In the genomic region with DNA sequence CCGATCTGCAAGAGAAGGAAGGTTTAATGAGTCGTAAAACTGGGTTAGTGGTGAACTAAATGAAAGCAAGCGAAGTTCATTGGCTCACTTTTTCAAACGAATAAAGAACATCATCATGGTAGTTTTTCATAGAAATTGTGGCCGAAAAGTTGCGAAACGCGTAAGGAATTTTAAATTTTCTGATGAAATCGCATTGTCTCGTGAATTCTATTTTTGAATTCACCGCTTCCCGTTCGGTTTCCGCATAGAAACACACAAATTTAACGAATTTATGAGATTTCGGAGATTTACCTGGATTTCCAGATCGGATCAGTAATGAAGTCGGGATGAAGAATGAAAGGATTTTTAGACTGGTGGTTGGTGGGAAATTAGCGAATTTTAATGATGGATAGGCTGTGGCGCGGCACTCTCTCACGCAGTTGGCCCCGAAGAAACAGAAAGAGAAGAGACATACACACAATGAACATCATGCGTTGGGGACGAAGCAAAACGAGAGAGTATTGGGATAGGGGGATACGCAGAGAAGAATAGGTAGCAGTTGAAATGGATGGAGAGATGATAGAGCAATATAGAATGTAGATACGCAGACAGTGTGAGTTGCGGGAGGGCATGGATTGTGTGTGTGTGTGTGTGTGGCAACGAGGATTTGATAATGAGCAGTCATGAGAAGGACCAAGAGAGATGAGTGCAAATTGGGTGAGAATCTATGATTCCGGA, we compare ENCODE assay signal across 2 worm cellular contexts.
A peak's percentile ranks its signal among the peaks of the same experiment; 100 is the strongest.
TF ChIP-seq lines count a peak whose summit lies in the region.

No protein-coding gene starts in this region.

TF ChIP-seq in whole organism, L1 larva, 84 proteins besides CTCF, POLR2A, EP300 and RAD21 (continued from another document):
- peak; percentile 64 for TF ChIP-seq nhr-47 (tag; optimal IDR thresholded peaks at IDR 0.05; lab: Kevin White, UChicago)
- TF ChIP-seq isw-1 (GFP tag; IDR thresholded peaks at IDR 0.05; lab: Robert Waterston, UW), result peak; percentile 39
- no peak for TF ChIP-seq pqm-1 (tag; optimal IDR thresholded peaks at IDR 0.05; lab: Kevin White, UChicago)
- TF ChIP-seq egl-27 (tag; optimal IDR thresholded peaks at IDR 0.05; lab: Kevin White, UChicago), result no peak
- peak; percentile 75 for TF ChIP-seq nhr-85 (tag; lab: Kevin White, UChicago)
- TF ChIP-seq unc-86 (tag; optimal IDR thresholded peaks at IDR 0.05; lab: Kevin White, UChicago), result peak; percentile 89
- peak; percentile 59 for TF ChIP-seq ceh-8 (GFP tag; optimal IDR thresholded peaks at IDR 0.05; lab: Kevin White, UChicago)
- no peak for TF ChIP-seq lin-39 (tag; optimal IDR thresholded peaks at IDR 0.05; lab: Kevin White, UChicago)
- no peak for TF ChIP-seq ama-1 (optimal IDR thresholded peaks at IDR 0.05; lab: Kevin White, UChicago)
- no peak for TF ChIP-seq ceh-90 (tag; optimal IDR thresholded peaks at IDR 0.05; lab: Kevin White, UChicago)
- peak in 1 of 2 experiments; percentile 17 for TF ChIP-seq mdl-1 (tag; optimal IDR thresholded peaks at IDR 0.05; lab: Kevin White, UChicago)
- TF ChIP-seq nhr-19 (GFP tag; conservative IDR thresholded peaks at IDR 0.05; lab: Robert Waterston, UW), result peak; percentile 58
- TF ChIP-seq nhr-84 (tag; optimal IDR thresholded peaks at IDR 0.05; lab: Kevin White, UChicago), result no peak
- peak; percentile 87 for TF ChIP-seq nhr-71 (tag; optimal IDR thresholded peaks at IDR 0.05; lab: Kevin White, UChicago)
- no peak for TF ChIP-seq Y116A8C.19 (tag; optimal IDR thresholded peaks at IDR 0.05; lab: Kevin White, UChicago; ENCODE audit: borderline replicate concordance)
- peak; percentile 94 for TF ChIP-seq lin-14 (GFP tag; optimal IDR thresholded peaks at IDR 0.05; lab: Kevin White, UChicago)
- peak; percentile 76 for TF ChIP-seq nhr-20 (tag; optimal IDR thresholded peaks at IDR 0.05; lab: Kevin White, UChicago)
- TF ChIP-seq snu-23 (GFP tag; optimal IDR thresholded peaks at IDR 0.05; lab: Kevin White, UChicago), result peak; percentile 85
- no peak for TF ChIP-seq unc-30 (tag; optimal IDR thresholded peaks at IDR 0.05; lab: Kevin White, UChicago)
- peak; percentile 68 for TF ChIP-seq swsn-7 (tag; optimal IDR thresholded peaks at IDR 0.05; lab: Kevin White, UChicago)
- TF ChIP-seq ztf-11 (tag; optimal IDR thresholded peaks at IDR 0.05; lab: Kevin White, UChicago), result peak in 1 of 2 experiments; percentile 29
- TF ChIP-seq ztf-4 (tag; optimal IDR thresholded peaks at IDR 0.05; lab: Kevin White, UChicago), result peak; percentile 24
- TF ChIP-seq dsc-1 (tag; optimal IDR thresholded peaks at IDR 0.05; lab: Kevin White, UChicago), result peak; percentile 76
- peak; percentile 37 for TF ChIP-seq lin-13 (GFP tag; optimal IDR thresholded peaks at IDR 0.05; lab: Kevin White, UChicago)
- no peak for TF ChIP-seq nhr-11 (tag; optimal IDR thresholded peaks at IDR 0.05; lab: Kevin White, UChicago)
- peak; percentile 6 to 57 (median 8) for TF ChIP-seq ceh-82 (tag; optimal IDR thresholded peaks at IDR 0.05; lab: Kevin White, UChicago)
- TF ChIP-seq fos-1 (tag; optimal IDR thresholded peaks at IDR 0.05; lab: Kevin White, UChicago), result peak; percentile 20
- peak; percentile 37 for TF ChIP-seq nhr-76 (tag; optimal IDR thresholded peaks at IDR 0.05; lab: Kevin White, UChicago)
- TF ChIP-seq lin-35 (GFP tag; optimal IDR thresholded peaks at IDR 0.05; lab: Kevin White, UChicago), result peak in 1 of 2 experiments; percentile 41
- peak; percentile 82 for TF ChIP-seq rnt-1 (tag; optimal IDR thresholded peaks at IDR 0.05; lab: Kevin White, UChicago)

TF ChIP-seq in whole organism, L3 larva, 47 proteins besides CTCF, POLR2A, EP300 and RAD21 (continued from another document):
- TF ChIP-seq lin-15B (tag; optimal IDR thresholded peaks at IDR 0.05; lab: Kevin White, UChicago), result peak; percentile 17
TF ChIP-seq in whole organism, L3 larva: peak in this region for 8.
